Worm (Caenorhabditis elegans) whole organism, L3 larva: ENCODE results near the gene R10E8.8.
A peak's percentile ranks its signal among the peaks of the same experiment; 100 is the strongest.

Experiments
- R02D3.7 ChIP-seq: fragments of 150-350 bp; optimal IDR thresholded peaks from 2 replicates; lab custom pipeline; 2014; ENCODE audit warnings: missing biosample characterization, missing genetic modification characterization
- ZK546.5 ChIP-seq: sonication (generic microtip); optimal IDR thresholded peaks from 2 replicates; lab custom pipeline; 2017; ENCODE audit warnings: missing biosample characterization, missing genetic modification characterization
- aly-2 ChIP-seq: fragments of 150-350 bp; optimal IDR thresholded peaks from 2 replicates; lab custom pipeline; 2014; ENCODE audit warnings: missing biosample characterization, missing genetic modification characterization
- ama-1 ChIP-seq: fragments of 150-350 bp; optimal IDR thresholded peaks from 2 replicates; lab custom pipeline; 2018
- ceh-16 ChIP-seq: sonication (generic microtip); optimal IDR thresholded peaks from 2 replicates; lab custom pipeline; 2017; ENCODE audit warnings: missing biosample characterization, missing genetic modification characterization
- ceh-28 ChIP-seq: fragments of 150-350 bp; optimal IDR thresholded peaks from 2 replicates; lab custom pipeline; 2014; ENCODE audit warnings: missing biosample characterization, missing genetic modification reagents, missing genetic modification characterization
- ceh-9 ChIP-seq: sonication (generic microtip); optimal IDR thresholded peaks from 2 replicates; lab custom pipeline; 2018; ENCODE audit warnings: missing biosample characterization, missing genetic modification characterization
- daf-12 ChIP-seq: fragments of 150-350 bp; optimal IDR thresholded peaks from 2 replicates; lab custom pipeline; 2014; ENCODE audit warnings: missing biosample characterization, missing genetic modification reagents, missing genetic modification characterization
- elt-2 ChIP-seq: sonication (generic microtip); optimal IDR thresholded peaks from 2 replicates; lab custom pipeline; 2016; ENCODE audit warnings: missing genetic modification reagents, mild to moderate bottlenecking, missing genetic modification characterization, missing compliant biosample characterization
- elt-3 ChIP-seq, 3 experiments: fragments of 150-350 bp in 1 of 3; sonication (generic microtip) in 2 of 3; optimal IDR thresholded peaks; 2 replicates in 2 of 3; 4 replicates in 1 of 3; lab custom pipeline; 2014 to 2017; ENCODE audit warnings: missing biosample characterization in 3 of 3, missing genetic modification characterization in 3 of 3
- eor-1 ChIP-seq, 2 experiments: fragments of 150-350 bp; optimal IDR thresholded peaks; 2 replicates each; lab custom pipeline; 2014 to 2018; ENCODE audit warnings: missing biosample characterization in 2 of 2, missing genetic modification characterization in 2 of 2
- fkh-2 ChIP-seq: fragments of 150-350 bp; optimal IDR thresholded peaks from 2 replicates; lab custom pipeline; 2014; ENCODE audit warnings: missing biosample characterization, missing genetic modification reagents, missing genetic modification characterization
- hmg-11 ChIP-seq: sonication (generic microtip); optimal IDR thresholded peaks from 2 replicates; lab custom pipeline; 2016; ENCODE audit warnings: missing genetic modification characterization, missing compliant biosample characterization
- jun-1 ChIP-seq: fragments of 150-350 bp; optimal IDR thresholded peaks from 2 replicates; lab custom pipeline; 2014; ENCODE audit warnings: missing biosample characterization, missing genetic modification reagents, missing genetic modification characterization
- lin-15B ChIP-seq: fragments of 150-350 bp; optimal IDR thresholded peaks from 2 replicates; lab custom pipeline; 2014; ENCODE audit warnings: missing biosample characterization, missing genetic modification characterization
- lsy-12 ChIP-seq: sonication (generic microtip); optimal IDR thresholded peaks from 2 replicates; lab custom pipeline; 2016; ENCODE audit warnings: mild to moderate bottlenecking, missing genetic modification characterization, missing compliant biosample characterization
- mdl-1 ChIP-seq: fragments of 150-350 bp; optimal IDR thresholded peaks from 2 replicates; lab custom pipeline; 2014; ENCODE audit warnings: missing biosample characterization, missing genetic modification characterization
- mml-1 ChIP-seq: fragments of 150-350 bp; sonication (generic microtip); optimal IDR thresholded peaks from 3 replicates; lab custom pipeline; 2014; ENCODE audit warnings: missing biosample characterization, missing genetic modification characterization
- nfya-1 ChIP-seq: sonication (generic microtip); optimal IDR thresholded peaks from 2 replicates; lab custom pipeline; 2017; ENCODE audit warnings: missing genetic modification characterization, mild to moderate bottlenecking, missing compliant biosample characterization, antibody characterized with exemption, moderate library complexity; ENCODE audit not compliant: insufficient read depth
- nhr-12 ChIP-seq: fragments of 150-350 bp; optimal IDR thresholded peaks from 2 replicates; lab custom pipeline; 2014; ENCODE audit warnings: missing biosample characterization, missing genetic modification characterization
- nhr-237 ChIP-seq: fragments of 150-350 bp; optimal IDR thresholded peaks from 2 replicates; lab custom pipeline; 2014; ENCODE audit warnings: missing biosample characterization, missing genetic modification characterization
- nhr-25 ChIP-seq: sonication (generic microtip); optimal IDR thresholded peaks from 2 replicates; lab custom pipeline; 2017; ENCODE audit warnings: missing biosample characterization, missing genetic modification characterization
- nhr-28 ChIP-seq: fragments of 150-350 bp; optimal IDR thresholded peaks from 2 replicates; lab custom pipeline; 2014; ENCODE audit warnings: missing biosample characterization, missing genetic modification characterization
- nhr-43 ChIP-seq: sonication (generic microtip); optimal IDR thresholded peaks from 2 replicates; lab custom pipeline; 2016; ENCODE audit warnings: mild to moderate bottlenecking, missing genetic modification characterization, missing compliant biosample characterization; ENCODE audit not compliant: poor library complexity, severe bottlenecking
- nhr-67 ChIP-seq: fragments of 150-350 bp; optimal IDR thresholded peaks from 2 replicates; lab custom pipeline; 2014; ENCODE audit warnings: missing biosample characterization, missing genetic modification characterization
- nhr-76 ChIP-seq: fragments of 150-350 bp; sonication (generic microtip); optimal IDR thresholded peaks from 5 replicates; lab custom pipeline; 2014; ENCODE audit warnings: missing biosample characterization, missing genetic modification characterization
- pha-4 ChIP-seq: fragments of 150-350 bp; optimal IDR thresholded peaks from 2 replicates; lab custom pipeline; 2014; ENCODE audit warnings: missing biosample characterization, missing genetic modification reagents, missing genetic modification characterization
- pqm-1 ChIP-seq: fragments of 150-350 bp; optimal IDR thresholded peaks from 2 replicates; lab custom pipeline; 2017; ENCODE audit warnings: missing biosample characterization, missing genetic modification characterization, inconsistent platforms
- sea-2 ChIP-seq: fragments of 150-350 bp; sonication (generic microtip); optimal IDR thresholded peaks from 4 replicates; lab custom pipeline; 2014; ENCODE audit warnings: missing biosample characterization, missing genetic modification reagents, missing genetic modification characterization
- skn-1 ChIP-seq: fragments of 150-350 bp; optimal IDR thresholded peaks from 2 replicates; lab custom pipeline; 2014; ENCODE audit warnings: missing biosample characterization, missing genetic modification characterization
- snpc-4 ChIP-seq: fragments of 150-350 bp; optimal IDR thresholded peaks from 2 replicates; lab custom pipeline; 2014; ENCODE audit warnings: missing biosample characterization, missing genetic modification characterization
- tbx-2 ChIP-seq: sonication (generic microtip); optimal IDR thresholded peaks from 2 replicates; lab custom pipeline; 2016; ENCODE audit warnings: mild to moderate bottlenecking, missing genetic modification characterization, missing compliant biosample characterization
- unc-39 ChIP-seq: sonication (generic microtip); optimal IDR thresholded peaks from 4 replicates; lab custom pipeline; 2017; ENCODE audit warnings: missing biosample characterization, missing genetic modification characterization
- unc-62 ChIP-seq: fragments of 150-350 bp; sonication (generic microtip); optimal IDR thresholded peaks from 4 replicates; lab custom pipeline; 2014; ENCODE audit warnings: missing biosample characterization, missing genetic modification reagents, missing genetic modification characterization
- zag-1 ChIP-seq: fragments of 150-350 bp; optimal IDR thresholded peaks from 2 replicates; lab custom pipeline; 2014; ENCODE audit warnings: missing biosample characterization, missing genetic modification characterization

Gene R10E8.8

DNA sequence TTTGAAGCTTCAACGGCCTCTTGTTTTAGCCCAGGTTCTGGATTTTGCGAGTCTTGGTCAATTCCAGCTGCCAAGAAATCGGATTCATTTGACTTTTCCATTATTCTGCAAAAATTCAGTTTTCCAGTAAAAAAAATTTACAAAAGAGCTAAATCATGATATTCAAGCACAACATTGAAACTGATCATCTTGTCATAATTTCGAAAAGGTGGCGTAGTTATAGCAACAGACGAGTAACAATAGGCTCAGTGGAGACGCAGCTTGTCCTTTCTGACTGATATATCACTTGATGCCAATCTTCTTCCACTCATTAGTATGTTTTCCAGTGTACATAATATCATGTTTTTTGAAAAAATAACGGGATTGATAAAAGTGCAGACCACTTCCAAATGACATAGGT, 27.3 kb upstream of the R10E8.8 start, which contains the start of gene fbxa-213:
Gene fbxa-213, minus strand, starts transcription at position 101 of the 400 bp plus-strand sequence.
- TF ChIP-seq R02D3.7 (tag; lab: Kevin White, UChicago) (no peak), pha-4 (tag; lab: Kevin White, UChicago) (no peak), nhr-43 (tag; lab: Kevin White, UChicago) (no peak), mdl-1 (tag; lab: Kevin White, UChicago) (no peak), unc-62 (GFP tag; lab: Kevin White, UChicago) (no peak), nhr-237 (tag; lab: Kevin White, UChicago) (no peak), ama-1 (lab: Kevin White, UChicago) (no peak)

DNA sequence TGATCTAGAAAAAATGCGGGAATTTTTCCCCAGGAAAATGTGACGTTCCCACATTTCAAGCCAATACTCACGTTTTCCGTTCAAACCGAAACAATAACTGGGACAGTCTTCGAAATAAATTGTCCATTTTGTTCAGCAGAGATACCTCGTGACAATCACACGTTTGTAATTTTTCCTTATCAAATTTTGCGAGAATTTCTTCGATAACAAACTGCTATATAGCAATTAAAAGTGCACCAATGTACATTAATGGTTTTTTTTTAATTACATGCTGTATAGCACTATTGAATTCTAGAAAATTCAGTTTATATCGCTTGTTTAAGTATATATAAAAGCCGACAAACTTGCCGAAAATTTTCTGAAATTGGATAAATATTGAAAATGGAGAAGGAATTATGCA, 24.8 kb upstream of the R10E8.8 start, which contains the start of gene R10E8.6:
Gene R10E8.6, minus strand, starts transcription at position 154 of the 400 bp plus-strand sequence.
- TF ChIP-seq ceh-28 (tag; lab: Kevin White, UChicago) (no peak), daf-12 (tag; lab: Kevin White, UChicago) (no peak), mdl-1 (tag; lab: Kevin White, UChicago) (no peak), nfya-1 (no peak), hmg-11 (tag; lab: Kevin White, UChicago) (no peak), ZK546.5 (tag; lab: Kevin White, UChicago) (no peak), zag-1 (tag; lab: Kevin White, UChicago) (no peak), elt-3 (tag; optimal IDR thresholded peaks at IDR 0.05; lab: Kevin White, UChicago) (no peak), nhr-43 (tag; lab: Kevin White, UChicago) (no peak), nhr-25 (tag; lab: Kevin White, UChicago) (no peak), unc-62 (GFP tag; lab: Kevin White, UChicago) (no peak), pqm-1 (tag; lab: Kevin White, UChicago) (peak; percentile 70), fkh-2 (tag; lab: Kevin White, UChicago) (no peak), mml-1 (tag; lab: Kevin White, UChicago) (no peak), elt-2 (tag; lab: Kevin White, UChicago) (peak; percentile 90), sea-2 (GFP tag; lab: Kevin White, UChicago) (no peak), ceh-16 (tag; lab: Kevin White, UChicago) (no peak), ceh-9 (tag; lab: Kevin White, UChicago) (no peak), nhr-67 (tag; lab: Kevin White, UChicago) (no peak), jun-1 (peak; percentile 21), pha-4 (tag; lab: Kevin White, UChicago) (no peak)

DNA sequence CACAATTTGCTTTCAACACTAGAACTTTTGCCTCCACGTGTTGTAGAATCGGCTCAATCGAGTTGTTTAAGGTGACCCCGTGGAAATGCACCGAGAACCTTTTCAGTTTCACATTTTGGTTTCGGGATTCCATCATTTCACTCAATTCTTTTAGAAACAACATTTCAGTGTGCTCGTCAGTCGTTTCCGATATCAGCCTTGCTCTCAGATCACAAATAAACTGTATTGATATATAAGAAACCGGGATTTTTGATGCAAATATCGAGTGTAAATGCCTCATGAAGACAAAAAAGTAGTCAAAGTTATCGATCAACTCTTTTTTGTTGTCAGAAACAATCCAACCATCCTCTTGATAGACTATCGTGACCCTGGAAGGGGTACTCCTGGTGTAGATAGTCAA, 24.0 kb upstream of the R10E8.8 start:
- no peak for TF ChIP-seq ceh-9 (tag; lab: Kevin White, UChicago)
- no peak for TF ChIP-seq jun-1
- TF ChIP-seq lin-15B (tag; lab: Kevin White, UChicago): no peak
- TF ChIP-seq nhr-76: no peak
- TF ChIP-seq nhr-28: no peak
- no peak for TF ChIP-seq ceh-16 (tag; lab: Kevin White, UChicago)
- no peak for TF ChIP-seq tbx-2 (tag; lab: Kevin White, UChicago)
- TF ChIP-seq ama-1 (lab: Kevin White, UChicago): no peak
- TF ChIP-seq lsy-12 (tag; lab: Kevin White, UChicago): no peak
- TF ChIP-seq eor-1 (tag; optimal IDR thresholded peaks at IDR 0.05; lab: Kevin White, UChicago): no peak
- TF ChIP-seq unc-62 (GFP tag; lab: Kevin White, UChicago): no peak
- no peak for TF ChIP-seq unc-39 (tag; lab: Kevin White, UChicago)
- no peak for TF ChIP-seq skn-1 (tag; lab: Kevin White, UChicago)
- TF ChIP-seq ZK546.5 (tag; lab: Kevin White, UChicago): no peak
- TF ChIP-seq aly-2 (tag; lab: Kevin White, UChicago): no peak
- no peak for TF ChIP-seq snpc-4 (tag; lab: Kevin White, UChicago)
- no peak for TF ChIP-seq nhr-12 (tag; lab: Kevin White, UChicago)
- TF ChIP-seq, all 47 proteins: peak for 0

DNA sequence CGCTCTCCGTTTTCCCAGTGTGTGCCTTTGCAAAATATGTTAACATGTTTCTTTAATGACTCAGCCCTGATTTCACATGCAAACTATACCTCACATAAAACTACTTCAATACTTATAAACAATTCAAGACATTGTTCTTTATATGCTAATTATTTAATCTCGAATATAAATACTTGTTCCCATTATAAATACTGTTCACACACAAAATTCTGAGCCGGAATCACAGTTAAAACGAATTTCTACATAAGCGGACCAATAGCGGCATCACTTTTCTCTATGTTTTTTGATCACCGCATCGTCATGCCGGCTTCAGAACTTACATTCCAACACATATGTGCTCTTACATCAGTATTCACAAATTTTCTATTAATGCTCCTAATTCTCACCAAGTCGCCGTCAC, 13.0 kb upstream of the R10E8.8 start, which contains the start of gene R10E8.5:
Gene R10E8.5, plus strand, starts transcription at position 301 of the 400 bp plus-strand sequence.
- TF ChIP-seq aly-2 (tag; lab: Kevin White, UChicago): no peak
- no peak for TF ChIP-seq nhr-67 (tag; lab: Kevin White, UChicago)
- no peak for TF ChIP-seq R02D3.7 (tag; lab: Kevin White, UChicago)
- TF ChIP-seq elt-3 (tag; optimal IDR thresholded peaks at IDR 0.05; lab: Kevin White, UChicago): no peak
- TF ChIP-seq jun-1: no peak
